Worm (Caenorhabditis elegans): ENCODE data around the gene F59B1.6.

Gene F59B1.6

DNA sequence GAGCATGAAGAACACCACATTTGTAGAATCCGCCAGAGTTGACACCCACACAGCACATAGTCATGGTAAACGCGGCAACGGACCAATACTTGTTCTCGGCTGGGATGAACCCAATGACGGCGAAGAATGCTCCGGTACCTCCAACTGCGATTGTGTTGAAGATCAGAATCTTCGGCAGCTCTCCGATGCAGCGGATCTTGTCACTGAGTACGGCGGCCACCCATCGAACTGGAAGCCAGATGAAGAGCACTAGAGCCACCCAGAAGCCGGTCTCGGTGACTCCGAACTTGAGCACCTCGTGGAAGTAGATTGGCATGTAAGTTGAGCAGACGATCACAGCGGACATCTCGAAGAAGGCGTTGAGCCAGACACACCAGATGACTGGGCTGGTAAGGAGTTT is 18.4 kb downstream of the F59B1.6 start:
- TF ChIP-seq unc-62 (GFP tag; optimal IDR thresholded peaks at IDR 0.05 in 1 of 2) (peak in 1 of 2 experiments; percentile 13), unc-62 (tag; optimal IDR thresholded peaks at IDR 0.05) (no peak), set-16 (GFP tag; IDR thresholded peaks at IDR 0.05) (peak; percentile 61), unc-39 (tag; optimal IDR thresholded peaks at IDR 0.05) (no peak)

DNA sequence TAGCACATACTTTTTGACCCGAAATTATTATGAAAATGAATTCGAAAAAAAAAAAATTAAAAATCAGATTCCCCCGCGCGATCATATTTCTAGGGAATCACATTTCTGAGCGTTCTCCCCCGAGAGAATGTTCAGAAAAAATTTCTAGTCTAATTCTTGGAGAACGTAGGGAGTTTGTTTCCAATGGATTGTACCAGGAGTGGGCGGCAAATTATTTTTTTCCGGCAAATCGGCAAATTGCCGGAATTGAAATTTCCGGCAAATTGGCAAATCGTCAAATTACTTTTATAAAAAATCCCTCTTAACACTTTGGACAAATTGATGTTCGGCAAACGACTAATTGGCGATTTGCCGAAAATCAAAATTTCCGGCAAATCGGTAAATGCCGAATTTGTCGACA is 19.8 kb downstream of the F59B1.6 start, which contains the start of gene T22F3.10:
Gene T22F3.10, minus strand, starts transcription at position 101 of the 400 bp plus-strand sequence.
- no peak for TF ChIP-seq F26F4.8 (GFP tag; conservative IDR thresholded peaks at IDR 0.05)
- TF ChIP-seq ceh-82 (tag; optimal IDR thresholded peaks at IDR 0.05): no peak
- TF ChIP-seq F49E8.2 (tag; optimal IDR thresholded peaks at IDR 0.05; ENCODE audit: borderline replicate concordance): no peak
- no peak for TF ChIP-seq madf-9 (GFP tag; conservative IDR thresholded peaks at IDR 0.05)
- TF ChIP-seq skn-1 (tag; optimal IDR thresholded peaks at IDR 0.05): no peak

DNA sequence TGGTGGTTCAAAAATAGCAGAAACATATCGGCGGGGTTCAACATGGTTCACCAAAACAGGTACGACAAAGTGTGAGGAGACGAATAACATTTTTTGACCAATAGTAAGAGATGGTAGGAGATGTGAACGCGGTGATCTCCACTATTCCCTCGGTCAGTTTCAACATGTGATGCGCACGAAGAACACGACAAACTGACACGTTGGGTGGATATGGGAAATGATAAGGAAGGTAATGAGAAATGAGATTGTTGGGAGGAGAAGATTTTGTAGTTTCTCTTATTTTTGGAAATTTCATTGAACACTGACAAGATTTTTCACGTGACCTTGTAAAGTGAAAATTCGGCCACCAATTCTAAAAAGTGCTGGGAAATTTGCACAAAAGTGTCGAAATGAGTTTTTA is 20.8 kb downstream of the F59B1.6 start:
- TF ChIP-seq nhr-28 (tag; optimal IDR thresholded peaks at IDR 0.05) (peak; percentile 93), hlh-30 (tag; optimal IDR thresholded peaks at IDR 0.05; ENCODE audit: insufficient read depth) (peak; percentile 35), mdl-1 (tag; optimal IDR thresholded peaks at IDR 0.05) (peak in 1 of 2 experiments; percentile 40), Y5F2A.4 (GFP tag; optimal IDR thresholded peaks at IDR 0.05) (no peak), dmd-6 (GFP tag; IDR thresholded peaks at IDR 0.05) (peak; percentile 64), mxl-3 (GFP tag; optimal IDR thresholded peaks at IDR 0.05) (peak; percentile 81)

DNA sequence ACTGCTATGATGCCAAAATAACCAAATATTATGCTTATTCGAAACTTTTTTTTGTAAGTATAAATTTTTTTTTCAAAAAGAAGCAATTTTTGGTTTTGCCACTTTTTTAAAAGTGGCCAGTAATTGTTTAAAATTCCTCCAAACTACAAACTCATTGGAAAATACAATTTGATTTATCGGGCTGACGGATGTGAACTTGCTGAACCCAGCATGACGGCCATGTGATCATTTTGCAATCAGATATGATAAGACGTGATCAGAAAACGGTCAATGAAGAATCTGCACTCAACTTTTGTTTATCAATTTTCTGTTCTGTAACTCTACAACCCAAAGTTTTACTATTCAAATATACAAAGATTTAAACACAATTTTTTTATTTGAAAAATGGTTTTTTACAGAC is 25.1 kb downstream of the F59B1.6 start:
- no peak for TF ChIP-seq mep-1 (tag; optimal IDR thresholded peaks at IDR 0.05)
- peak; percentile 80 for TF ChIP-seq nhr-28 (tag; optimal IDR thresholded peaks at IDR 0.05)
- TF ChIP-seq nhr-6 (tag; optimal IDR thresholded peaks at IDR 0.05): no peak
- TF ChIP-seq hlh-30 (tag; optimal IDR thresholded peaks at IDR 0.05; ENCODE audit: insufficient read depth): peak; percentile 7

DNA sequence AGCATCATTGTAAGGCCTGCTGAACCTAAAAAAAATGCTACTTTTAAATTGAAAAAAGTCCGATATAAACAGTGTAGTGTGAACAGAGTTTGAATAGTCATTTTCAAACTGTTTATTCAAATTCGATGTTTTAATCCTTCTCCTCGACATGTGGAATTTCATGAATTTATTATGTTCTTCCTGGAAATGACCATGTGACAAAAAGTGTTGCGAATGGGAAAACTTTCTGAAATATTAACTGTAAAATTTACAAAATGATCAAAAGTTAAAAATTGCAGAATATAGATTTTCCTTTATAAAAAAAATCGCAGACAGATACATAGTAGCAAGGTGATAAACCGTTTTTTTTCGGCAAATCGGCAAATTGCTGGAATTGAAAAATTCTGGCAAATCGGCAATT is 26.2 kb downstream of the F59B1.6 start, which contains the start of gene T22F3.8:
Gene T22F3.8, minus strand, starts transcription at position 101 of the 400 bp plus-strand sequence.
- TF ChIP-seq madf-9 (GFP tag; conservative IDR thresholded peaks at IDR 0.05) (no peak), fkh-10 (GFP tag; optimal IDR thresholded peaks at IDR 0.05) (no peak), tra-1 (GFP tag; IDR thresholded peaks at IDR 0.05) (no peak), nhr-102 (tag; optimal IDR thresholded peaks at IDR 0.05) (no peak), ZK337.2 (GFP tag; IDR thresholded peaks at IDR 0.05) (no peak), lir-3 (tag; optimal IDR thresholded peaks at IDR 0.05) (no peak), mdt-29 (GFP tag; IDR thresholded peaks at IDR 0.05) (no peak), daf-12 (tag; optimal IDR thresholded peaks at IDR 0.05) (no peak), dpl-1 (GFP tag; optimal IDR thresholded peaks at IDR 0.05) (no peak), ztf-11 (tag; optimal IDR thresholded peaks at IDR 0.05) (no peak), ceh-44 (GFP tag; IDR thresholded peaks at IDR 0.05) (no peak), spr-1 (tag; optimal IDR thresholded peaks at IDR 0.05) (no peak), madf-5 (GFP tag; IDR thresholded peaks at IDR 0.05) (no peak), R02D3.7 (tag; optimal IDR thresholded peaks at IDR 0.05) (no peak), ces-1 (GFP tag; optimal IDR thresholded peaks at IDR 0.05) (no peak), nhr-111 (GFP tag; optimal IDR thresholded peaks at IDR 0.05) (no peak), duxl-1 (tag; optimal IDR thresholded peaks at IDR 0.05; ENCODE audit: poor library complexity) (no peak)

DNA sequence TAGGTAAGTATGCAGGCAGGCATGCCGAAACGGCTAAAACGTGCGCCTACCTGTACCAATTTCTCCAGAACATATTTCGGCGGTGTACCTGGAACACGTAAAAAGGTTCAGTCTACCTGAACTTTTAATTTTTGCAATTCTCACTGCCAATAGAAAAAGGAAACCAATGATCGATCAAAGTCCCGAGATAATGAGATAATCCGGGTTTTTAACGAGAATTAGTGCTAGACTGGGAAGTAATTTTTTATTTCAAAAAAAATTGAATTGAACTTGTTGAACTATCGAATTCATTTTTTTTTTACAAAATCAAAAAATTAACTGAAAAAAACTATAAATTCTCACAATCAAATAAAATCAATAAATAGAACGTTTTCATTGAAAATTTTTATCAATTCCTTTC is 30.9 kb downstream of the F59B1.6 start, which contains the start of gene T22F3.7:
Gene T22F3.7, minus strand, starts transcription at position 101 of the 400 bp plus-strand sequence.
- TF ChIP-seq ztf-7 (tag; optimal IDR thresholded peaks at IDR 0.05): no peak
- TF ChIP-seq nhr-48 (tag; optimal IDR thresholded peaks at IDR 0.05): no peak
- no peak for TF ChIP-seq ctbp-1 (GFP tag; IDR thresholded peaks at IDR 0.05)
- no peak for TF ChIP-seq saeg-2 (GFP tag; IDR thresholded peaks at IDR 0.05)
- no peak for TF ChIP-seq dmd-6 (GFP tag; IDR thresholded peaks at IDR 0.05)
- TF ChIP-seq pha-4 (GFP tag; IDR thresholded peaks at IDR 0.05): no peak
- no peak for TF ChIP-seq pha-4 (tag; optimal IDR thresholded peaks at IDR 0.05)
- no peak for TF ChIP-seq ces-1 (GFP tag; optimal IDR thresholded peaks at IDR 0.05)
- no peak for TF ChIP-seq Y48G9A.11 (GFP tag; IDR thresholded peaks at IDR 0.05)
- no peak for TF ChIP-seq duxl-1 (tag; optimal IDR thresholded peaks at IDR 0.05; ENCODE audit: poor library complexity)
- TF ChIP-seq arid-1 (GFP tag; conservative IDR thresholded peaks at IDR 0.05): no peak
- TF ChIP-seq lin-15B (tag; optimal IDR thresholded peaks at IDR 0.05): no peak
- no peak for TF ChIP-seq T20F7.1 (GFP tag; optimal IDR thresholded peaks at IDR 0.05)
- no peak for TF ChIP-seq nhr-10 (tag; optimal IDR thresholded peaks at IDR 0.05)
- no peak for TF ChIP-seq zfp-2 (tag; optimal IDR thresholded peaks at IDR 0.05)

Data from whole organism, L4 larva.